Fruit fly (Drosophila melanogaster) whole organism, embryonic: ENCODE data around the gene mRpL10.
A peak's percentile ranks its signal among the peaks of the same experiment; 100 is the strongest.

Experiments used
- Awh ChIP-seq: fragments of 200-800 bp; sonication (Bioruptor generic); IDR thresholded peaks from 2 replicates; pipeline ENCODE4, ENCODE4 v1.3.6; 2022; ENCODE audit warnings: missing biosample characterization, missing genetic modification characterization
- Blimp-1 ChIP-seq: fragments of 200-800 bp; sonication (Bioruptor generic); optimal IDR thresholded peaks from 3 replicates; lab custom pipeline; 2018; ENCODE audit warnings: missing biosample characterization, missing genetic modification characterization, mild to moderate bottlenecking, moderate library complexity, missing genetic modification reagents
- CG10431 ChIP-seq: fragments of 200-800 bp; sonication (Bioruptor generic); optimal IDR thresholded peaks from 3 replicates; lab custom pipeline; 2018; ENCODE audit warnings: missing biosample characterization, mild to moderate bottlenecking, missing genetic modification characterization
- CG10654 ChIP-seq: fragments of 200-800 bp; sonication (Bioruptor generic); optimal IDR thresholded peaks from 2 replicates; lab custom pipeline; 2016; ENCODE audit warnings: missing biosample characterization, missing genetic modification characterization
- CG12071 ChIP-seq: fragments of 200-800 bp; sonication (Bioruptor generic); optimal IDR thresholded peaks from 3 replicates; lab custom pipeline; 2018; ENCODE audit warnings: missing biosample characterization, mild to moderate bottlenecking, missing genetic modification characterization
- CG12236 ChIP-seq: fragments of 200-800 bp; sonication (Bioruptor generic); optimal IDR thresholded peaks from 2 replicates; lab custom pipeline; 2016; ENCODE audit warnings: missing biosample characterization, missing genetic modification characterization
- CG12769 ChIP-seq: fragments of 200-800 bp; sonication (Bioruptor generic); optimal IDR thresholded peaks from 2 replicates; lab custom pipeline; 2019; ENCODE audit warnings: missing biosample characterization, mild to moderate bottlenecking, missing genetic modification characterization, moderate library complexity
- CG13123 ChIP-seq: fragments of 200-800 bp; sonication (Bioruptor generic); optimal IDR thresholded peaks from 2 replicates; lab custom pipeline; 2016; ENCODE audit warnings: missing biosample characterization, missing genetic modification characterization
- CG14860 ChIP-seq: fragments of 200-800 bp; sonication (Bioruptor generic); IDR thresholded peaks from 3 replicates; pipeline ENCODE4 v1.3.6; 2022; ENCODE audit warnings: missing biosample characterization, missing genetic modification characterization; ENCODE audit not compliant: partially characterized antibody
- CG15073 ChIP-seq: fragments of 200-800 bp; sonication (Bioruptor generic); optimal IDR thresholded peaks from 2 replicates; lab custom pipeline; 2016; ENCODE audit warnings: missing biosample characterization, missing genetic modification characterization
- CG15269 ChIP-seq: fragments of 200-800 bp; sonication (Bioruptor generic); optimal IDR thresholded peaks from 2 replicates; lab custom pipeline; 2018; ENCODE audit warnings: missing biosample characterization, mild to moderate bottlenecking, missing genetic modification characterization, moderate library complexity
- CG17361 ChIP-seq: fragments of 200-800 bp; sonication (Bioruptor generic); IDR thresholded peaks from 3 replicates; pipeline ENCODE4 v1.3.6; 2022; ENCODE audit warnings: missing biosample characterization, missing genetic modification characterization
- CG18262 ChIP-seq: fragments of 200-800 bp; optimal IDR thresholded peaks from 3 replicates; lab custom pipeline; 2019; ENCODE audit warnings: missing biosample characterization, mild to moderate bottlenecking, missing genetic modification characterization, moderate library complexity
- CG2120 ChIP-seq: fragments of 200-800 bp; sonication (Bioruptor generic); optimal IDR thresholded peaks from 3 replicates; lab custom pipeline; 2016; ENCODE audit warnings: missing biosample characterization, missing genetic modification characterization
- CG31224 ChIP-seq: fragments of 200-800 bp; sonication (Bioruptor generic); IDR thresholded peaks from 2 replicates; pipeline ENCODE4 v1.3.6; 2022; ENCODE audit warnings: missing biosample characterization, missing genetic modification characterization
- CG3847 ChIP-seq: fragments of 200-800 bp; sonication (Bioruptor generic); IDR thresholded peaks from 2 replicates; pipeline ENCODE4 v1.3.6; 2022; ENCODE audit warnings: missing biosample characterization, missing genetic modification characterization
- CG4617 ChIP-seq: fragments of 200-800 bp; sonication (Bioruptor generic); optimal IDR thresholded peaks from 3 replicates; lab custom pipeline; 2016; ENCODE audit warnings: missing biosample characterization, missing genetic modification characterization, borderline replicate concordance
- CG4854 ChIP-seq: fragments of 200-800 bp; sonication (Bioruptor generic); optimal IDR thresholded peaks from 2 replicates; lab custom pipeline; 2016; ENCODE audit warnings: missing biosample characterization, missing genetic modification characterization, inconsistent platforms
- CG6175 ChIP-seq: fragments of 200-800 bp; sonication (Bioruptor generic); IDR thresholded peaks from 3 replicates; pipeline ENCODE4 v1.3.6; 2022; ENCODE audit warnings: missing biosample characterization, missing genetic modification characterization
- CG7556 ChIP-seq: fragments of 200-800 bp; sonication (Bioruptor generic); optimal IDR thresholded peaks from 2 replicates; lab custom pipeline; 2017; ENCODE audit warnings: missing biosample characterization, mild to moderate bottlenecking, missing genetic modification characterization
- CG7839 ChIP-seq: fragments of 200-800 bp; sonication (Bioruptor generic); optimal IDR thresholded peaks from 3 replicates; lab custom pipeline; 2018; ENCODE audit warnings: missing biosample characterization, mild to moderate bottlenecking, missing genetic modification characterization, moderate library complexity
- CG8359 ChIP-seq: fragments of 200-800 bp; sonication (Bioruptor generic); optimal IDR thresholded peaks from 2 replicates; lab custom pipeline; 2017; ENCODE audit warnings: missing biosample characterization, mild to moderate bottlenecking, missing genetic modification characterization, borderline replicate concordance
- CG8478 ChIP-seq: fragments of >200 bp; optimal IDR thresholded peaks from 2 replicates; lab custom pipeline; 2018
- CG9817 ChIP-seq: fragments of 200-800 bp; sonication (Bioruptor generic); optimal IDR thresholded peaks from 2 replicates; lab custom pipeline; 2018; ENCODE audit warnings: missing biosample characterization, mild to moderate bottlenecking, missing genetic modification characterization, moderate library complexity
- CrebB ChIP-seq: fragments of 200-800 bp; sonication (Bioruptor generic); optimal IDR thresholded peaks from 3 replicates; lab custom pipeline; 2018; ENCODE audit warnings: missing biosample characterization, mild to moderate bottlenecking, missing genetic modification characterization
- E2f2 ChIP-seq: fragments of 200-800 bp; sonication (Bioruptor generic); IDR thresholded peaks from 2 replicates; pipeline ENCODE4 v1.3.6; 2022; ENCODE audit warnings: missing biosample characterization, missing genetic modification characterization
- Ets65A ChIP-seq: fragments of 200-800 bp; sonication (Bioruptor generic); peaks from one replicate; lab custom pipeline; 2016; ENCODE audit warnings: missing biosample characterization, missing genetic modification characterization
- GATAe ChIP-seq: fragments of 200-800 bp; sonication (Bioruptor generic); conservative IDR thresholded peaks from 2 replicates; pipeline ENCODE4 v1.3.6; 2022; ENCODE audit warnings: missing biosample characterization, missing genetic modification characterization
- MTF-1 ChIP-seq: fragments of 200-800 bp; sonication (Bioruptor generic); optimal IDR thresholded peaks from 2 replicates; lab custom pipeline; 2018; ENCODE audit warnings: missing biosample characterization, mild to moderate bottlenecking, missing genetic modification characterization, borderline replicate concordance
- Mad ChIP-seq: fragments of 200-800 bp; sonication (Bioruptor generic); optimal IDR thresholded peaks from 2 replicates; lab custom pipeline; 2016; ENCODE audit warnings: missing biosample characterization, missing genetic modification characterization
- Med ChIP-seq: fragments of 200-800 bp; sonication (Bioruptor generic); peaks from one replicate; lab custom pipeline; 2016; ENCODE audit warnings: missing biosample characterization, missing genetic modification characterization, mild to moderate bottlenecking, inconsistent platforms, moderate library complexity
- ap ChIP-seq: fragments of 200-800 bp; sonication (Bioruptor generic); IDR thresholded peaks from 2 replicates; pipeline ENCODE4 v1.3.6; 2022; ENCODE audit warnings: missing biosample characterization, missing genetic modification characterization
- bowl ChIP-seq: fragments of 200-800 bp; sonication (Bioruptor generic); IDR thresholded peaks from 2 replicates; pipeline ENCODE4 v1.3.6; 2022; ENCODE audit warnings: missing biosample characterization, missing genetic modification characterization
- caup ChIP-seq: fragments of 200-800 bp; sonication (Bioruptor generic); optimal IDR thresholded peaks from 3 replicates; lab custom pipeline; 2017; ENCODE audit warnings: missing biosample characterization, mild to moderate bottlenecking, missing genetic modification characterization, moderate library complexity; ENCODE audit not compliant: severe bottlenecking
- crc ChIP-seq: fragments of 200-800 bp; sonication (Bioruptor generic); optimal IDR thresholded peaks from 2 replicates; lab custom pipeline; 2016; ENCODE audit warnings: missing biosample characterization, missing genetic modification characterization
- crp ChIP-seq, 2 experiments: fragments of 200-800 bp; sonication (Bioruptor generic); optimal IDR thresholded peaks; 2 replicates in 1 of 2; 3 replicates in 1 of 2; lab custom pipeline; 2017; ENCODE audit warnings: missing biosample characterization in 2 of 2, missing genetic modification characterization in 2 of 2, mild to moderate bottlenecking in 1 of 2, moderate library complexity in 1 of 2
- dan ChIP-seq: fragments of 200-800 bp; sonication (Bioruptor generic); IDR thresholded peaks from 2 replicates; pipeline ENCODE4 v1.3.6; 2022; ENCODE audit warnings: missing biosample characterization, missing genetic modification characterization
- fd96Cb ChIP-seq: fragments of 200-800 bp; sonication (Bioruptor generic); optimal IDR thresholded peaks from 2 replicates; lab custom pipeline; 2018; ENCODE audit warnings: missing biosample characterization, mild to moderate bottlenecking, missing genetic modification characterization, moderate library complexity
- grau ChIP-seq: fragments of 200-800 bp; optimal IDR thresholded peaks from 3 replicates; lab custom pipeline; 2019; ENCODE audit warnings: missing biosample characterization, mild to moderate bottlenecking, missing genetic modification characterization, moderate library complexity
- gro ChIP-seq: fragments of 200-800 bp; sonication (Bioruptor generic); optimal IDR thresholded peaks from 2 replicates; lab custom pipeline; 2016; ENCODE audit warnings: missing biosample characterization, missing genetic modification characterization
- kni ChIP-seq: fragments of 200-800 bp; sonication (Bioruptor generic); optimal IDR thresholded peaks from 3 replicates; lab custom pipeline; 2017; ENCODE audit warnings: mild to moderate bottlenecking, missing biosample characterization, missing genetic modification reagents, missing genetic modification characterization
- lilli ChIP-seq: fragments of 200-800 bp; sonication (Bioruptor generic); optimal IDR thresholded peaks from 3 replicates; lab custom pipeline; 2016; ENCODE audit warnings: missing biosample characterization, missing genetic modification characterization
- luna ChIP-seq: fragments of 200-800 bp; sonication (Bioruptor generic); optimal IDR thresholded peaks from 2 replicates; lab custom pipeline; 2016; ENCODE audit warnings: missing biosample characterization, missing genetic modification characterization
- nom ChIP-seq: fragments of 200-800 bp; sonication (Bioruptor generic); optimal IDR thresholded peaks from 2 replicates; lab custom pipeline; 2017; ENCODE audit warnings: missing biosample characterization, missing genetic modification characterization, mild to moderate bottlenecking, moderate library complexity, missing genetic modification reagents
- pb ChIP-seq: fragments of 200-800 bp; sonication (Bioruptor generic); optimal IDR thresholded peaks from 3 replicates; lab custom pipeline; 2016; ENCODE audit warnings: missing biosample characterization, missing genetic modification characterization
- pum ChIP-seq: fragments of 200-800 bp; sonication (Bioruptor generic); optimal IDR thresholded peaks from 2 replicates; lab custom pipeline; 2016; ENCODE audit warnings: missing biosample characterization, missing genetic modification characterization
- slou ChIP-seq: fragments of 200-800 bp; sonication (Bioruptor generic); optimal IDR thresholded peaks from 3 replicates; lab custom pipeline; 2016; ENCODE audit warnings: missing biosample characterization, missing genetic modification characterization
- ssp ChIP-seq: fragments of 200-800 bp; sonication (Bioruptor generic); IDR thresholded peaks from 2 replicates; pipeline ENCODE4 v1.3.6; 2022; ENCODE audit warnings: missing biosample characterization, missing genetic modification characterization
- stc ChIP-seq: fragments of 200-800 bp; sonication (Bioruptor generic); IDR thresholded peaks from 2 replicates; pipeline ENCODE4 v1.3.6; 2022; ENCODE audit warnings: missing biosample characterization, missing genetic modification characterization
- tin ChIP-seq: fragments of 200-800 bp; sonication (Bioruptor generic); optimal IDR thresholded peaks from 3 replicates; lab custom pipeline; 2016; ENCODE audit warnings: missing biosample characterization, missing genetic modification characterization
- yki ChIP-seq: fragments of >200 bp; optimal IDR thresholded peaks from 3 replicates; lab custom pipeline; 2018
- z ChIP-seq: fragments of 200-800 bp; sonication (Bioruptor generic); IDR thresholded peaks from 3 replicates; pipeline ENCODE4 v1.3.6; 2022; ENCODE audit warnings: missing biosample characterization, missing genetic modification characterization

The mRpL10 gene

DNA sequence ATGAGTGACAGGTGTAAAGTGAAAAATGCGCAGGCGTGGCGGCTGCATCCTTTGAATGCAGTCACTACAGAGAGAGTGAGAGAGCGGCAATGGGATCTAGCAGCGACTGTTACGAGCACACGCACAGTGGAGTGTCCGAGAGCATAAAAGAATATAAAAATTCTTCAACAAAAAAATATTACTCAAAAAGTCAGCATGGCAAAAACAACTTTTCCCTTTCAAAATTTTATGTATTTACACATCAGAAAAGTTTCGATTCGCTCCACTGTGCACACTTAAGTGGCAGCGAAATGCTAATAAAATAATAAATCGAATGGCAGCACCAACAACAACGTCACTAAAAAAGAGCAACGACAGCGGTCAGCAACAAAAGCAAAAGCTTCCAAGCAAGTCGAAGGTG lies 19.8 kb downstream of the mRpL10 start (continued):
- peak; percentile 40 for TF ChIP-seq MTF-1 (GFP tag; lab: Kevin White, UChicago)
- TF ChIP-seq kni (GFP tag; lab: Kevin White, UChicago) = no peak
- peak in 1 of 2 experiments; percentile 27 for TF ChIP-seq crp (GFP tag; optimal IDR thresholded peaks at IDR 0.05; lab: Kevin White, UChicago)
- peak; percentile 84 for TF ChIP-seq pum
- TF ChIP-seq CG12769 (tag; lab: Kevin White, UChicago) = peak; percentile 58
- peak; percentile 71 for TF ChIP-seq ssp (GFP tag; lab: Robert Waterston, UW)
- peak; percentile 90 for TF ChIP-seq tin (GFP tag; lab: Kevin White, UChicago)
- no peak for TF ChIP-seq CG10431 (GFP tag; lab: Kevin White, UChicago)
- peak; percentile 94 for TF ChIP-seq Awh (GFP tag; lab: Robert Waterston, UW)
- peak; percentile 81 for TF ChIP-seq CG12071 (GFP tag; lab: Kevin White, UChicago)
- peak; percentile 84 for TF ChIP-seq CG7839 (tag; lab: Kevin White, UChicago)
- peak; percentile 74 for TF ChIP-seq CG4854
- peak; percentile 54 for TF ChIP-seq CG31224 (GFP tag; lab: Robert Waterston, UW)
- no peak for TF ChIP-seq CG14860 (GFP tag; lab: Robert Waterston, UW)
- TF ChIP-seq Blimp-1 = peak; percentile 82
- TF ChIP-seq slou (GFP tag; lab: Kevin White, UChicago) = peak; percentile 74
- no peak for TF ChIP-seq yki
- peak; percentile 87 for TF ChIP-seq fd96Cb (tag; lab: Kevin White, UChicago)
- no peak for TF ChIP-seq CG6175 (GFP tag; lab: Robert Waterston, UW)
- no peak for TF ChIP-seq CG8478 (lab: Kevin White, UChicago)
- TF ChIP-seq z = no peak
- TF ChIP-seq CG7556 (GFP tag; lab: Kevin White, UChicago) = peak; percentile 83
- TF ChIP-seq CG15269 (tag; lab: Kevin White, UChicago) = peak; percentile 77
- TF ChIP-seq CG17361 = peak; percentile 90
- TF ChIP-seq CrebB (tag; lab: Kevin White, UChicago) = peak; percentile 69
- TF ChIP-seq CG9817 (tag; lab: Kevin White, UChicago) = peak; percentile 28
- TF ChIP-seq crc (GFP tag; lab: Kevin White, UChicago) = peak; percentile 70
- peak; percentile 70 for TF ChIP-seq CG15073 (GFP tag; lab: Kevin White, UChicago)
- TF ChIP-seq GATAe = no peak
- peak; percentile 84 for TF ChIP-seq CG12236 (GFP tag; lab: Kevin White, UChicago)
- peak; percentile 89 for TF ChIP-seq CG18262 (tag; lab: Kevin White, UChicago)
- no peak; the same call in 1 of the 2 replicates for TF ChIP-seq dan
- TF ChIP-seq luna = no peak
- TF ChIP-seq CG4617 (GFP tag; lab: Kevin White, UChicago) = peak; percentile 38
- TF ChIP-seq CG8359 (GFP tag; lab: Kevin White, UChicago) = peak; percentile 59
- TF ChIP-seq pb (GFP tag; lab: Kevin White, UChicago) = peak; percentile 69
- TF ChIP-seq Ets65A = peak; percentile 94
- peak; percentile 91 for TF ChIP-seq ap (GFP tag; lab: Robert Waterston, UW)
- peak; percentile 97 for TF ChIP-seq Med (GFP tag; lab: Kevin White, UChicago)
- peak; percentile 77 for TF ChIP-seq CG10654
- peak; percentile 76 for TF ChIP-seq Mad
- peak; percentile 63 for TF ChIP-seq nom (GFP tag; lab: Kevin White, UChicago)
- peak; percentile 54 for TF ChIP-seq CG3847
- peak; percentile 85 for TF ChIP-seq lilli (GFP tag; lab: Kevin White, UChicago)
- peak; percentile 70 for TF ChIP-seq CG13123
- TF ChIP-seq caup = peak; percentile 76
- TF ChIP-seq stc (GFP tag; lab: Robert Waterston, UW) = peak; percentile 93
- peak; percentile 76 for TF ChIP-seq grau
- peak; percentile 74 for TF ChIP-seq CG2120
- TF ChIP-seq bowl (GFP tag; lab: Robert Waterston, UW) = peak; percentile 78
- TF ChIP-seq E2f2 = peak; percentile 62; the same call in 1 of the 2 replicates
- peak; percentile 40 for TF ChIP-seq gro
